Worm (Caenorhabditis elegans) whole organism, L4 larva: ENCODE data around the gene coa-1.

Experiments
- F37D6.2 ChIP-seq: sonication (generic microtip); optimal IDR thresholded peaks from 2 replicates; lab custom pipeline; 2016; ENCODE audit warnings: mild to moderate bottlenecking, missing genetic modification characterization, missing compliant biosample characterization
- R02D3.7 ChIP-seq: fragments of 150-350 bp; sonication (generic microtip); optimal IDR thresholded peaks from 3 replicates; lab custom pipeline; 2014; ENCODE audit warnings: missing biosample characterization, missing genetic modification characterization
- daf-16 ChIP-seq, 3 experiments: sonication (generic microtip); optimal IDR thresholded peaks; 2 replicates each; lab custom pipeline; 2016 to 2017; ENCODE audit warnings: missing genetic modification characterization in 3 of 3, missing genetic modification reagents in 3 of 3, mild to moderate bottlenecking in 2 of 3, missing compliant biosample characterization in 2 of 3, missing biosample characterization in 1 of 3, moderate library complexity in 1 of 3
- dmd-6 ChIP-seq: fragments of 200-800 bp; sonication (Bioruptor generic); IDR thresholded peaks from 2 replicates; pipeline ENCODE4 v1.3.6; 2022; ENCODE audit warnings: missing genetic modification reagents, missing genetic modification characterization, missing compliant biosample characterization
- dpl-1 ChIP-seq: fragments of 150-350 bp; optimal IDR thresholded peaks from 2 replicates; lab custom pipeline; 2014; ENCODE audit warnings: missing biosample characterization, missing genetic modification reagents, missing genetic modification characterization
- duxl-1 ChIP-seq: sonication (generic microtip); optimal IDR thresholded peaks from 2 replicates; lab custom pipeline; 2016; ENCODE audit warnings: mild to moderate bottlenecking, missing genetic modification characterization, moderate library complexity, missing compliant biosample characterization; ENCODE audit not compliant: poor library complexity
- dve-1 ChIP-seq: sonication (generic microtip); optimal IDR thresholded peaks from 2 replicates; lab custom pipeline; 2017; ENCODE audit warnings: antibody characterized with exemption, mild to moderate bottlenecking, missing genetic modification characterization, missing compliant biosample characterization; ENCODE audit not compliant: insufficient read depth
- fkh-10 ChIP-seq: fragments of 150-350 bp; optimal IDR thresholded peaks from 2 replicates; lab custom pipeline; 2014; ENCODE audit warnings: missing biosample characterization, missing genetic modification reagents, missing genetic modification characterization
- hif-1 ChIP-seq, 2 experiments: sonication (generic microtip); optimal IDR thresholded peaks; 2 replicates each; lab custom pipeline; 2016 to 2017; ENCODE audit warnings: missing compliant biosample characterization in 2 of 2, missing genetic modification characterization in 2 of 2, missing genetic modification reagents in 2 of 2, missing genotype in 2 of 2, mild to moderate bottlenecking in 1 of 2
- hmg-1.1 ChIP-seq: fragments of 200-800 bp; sonication (Bioruptor generic); IDR thresholded peaks from 2 replicates; pipeline ENCODE4 v1.3.6; 2022; ENCODE audit warnings: missing genetic modification reagents, missing genetic modification characterization, missing compliant biosample characterization
- lin-1 ChIP-seq: fragments of 200-800 bp; sonication (Bioruptor generic); IDR thresholded peaks from 2 replicates; pipeline ENCODE4 v1.3.6; 2022; ENCODE audit warnings: missing genetic modification reagents, missing genetic modification characterization, missing compliant biosample characterization
- lin-38 ChIP-seq: fragments of 200-800 bp; sonication (Bioruptor generic); IDR thresholded peaks from 2 replicates; pipeline ENCODE4 v1.3.6; 2022; ENCODE audit warnings: missing genetic modification reagents, missing genetic modification characterization, missing compliant biosample characterization
- lsy-2 ChIP-seq, 2 experiments: fragments of 150-350 bp in 1 of 2; sonication (generic microtip) in 1 of 2; optimal IDR thresholded peaks; 2 replicates each; lab custom pipeline; 2014 to 2017; ENCODE audit warnings: missing biosample characterization in 2 of 2, missing genetic modification characterization in 2 of 2
- mes-2 ChIP-seq: sonication (generic microtip); optimal IDR thresholded peaks from 2 replicates; lab custom pipeline; 2016; ENCODE audit warnings: missing genotype, mild to moderate bottlenecking, missing genetic modification characterization, missing compliant biosample characterization; ENCODE audit not compliant: poor library complexity, severe bottlenecking
- nhr-111 ChIP-seq: fragments of 200-800 bp; sonication (Bioruptor generic); optimal IDR thresholded peaks from 2 replicates; lab custom pipeline; 2018; ENCODE audit warnings: mild to moderate bottlenecking, missing genetic modification characterization, missing compliant biosample characterization
- nhr-28 ChIP-seq: fragments of 150-350 bp; optimal IDR thresholded peaks from 2 replicates; lab custom pipeline; 2014; ENCODE audit warnings: missing biosample characterization, missing genetic modification characterization
- nhr-42 ChIP-seq: fragments of 200-800 bp; sonication (Bioruptor generic); IDR thresholded peaks from 2 replicates; pipeline ENCODE4 v1.3.6; 2022; ENCODE audit warnings: missing genetic modification characterization, missing compliant biosample characterization
- pqm-1 ChIP-seq: sonication (generic microtip); optimal IDR thresholded peaks from 2 replicates; lab custom pipeline; 2017; ENCODE audit warnings: missing biosample characterization, missing genetic modification characterization
- sdz-12 ChIP-seq: fragments of 200-800 bp; sonication (Bioruptor generic); optimal IDR thresholded peaks from 2 replicates; lab custom pipeline; 2018; ENCODE audit warnings: mild to moderate bottlenecking, missing genetic modification characterization, missing compliant biosample characterization
- unc-130 ChIP-seq: sonication (generic microtip); optimal IDR thresholded peaks from 2 replicates; lab custom pipeline; 2016; ENCODE audit warnings: missing genetic modification reagents, missing genetic modification characterization, missing compliant biosample characterization
- unc-39 ChIP-seq: sonication (generic microtip); optimal IDR thresholded peaks from 2 replicates; lab custom pipeline; 2017; ENCODE audit warnings: missing biosample characterization, missing genetic modification characterization
- unc-62 ChIP-seq, 3 experiments: fragments of 150-350 bp in 1 of 3; sonication (generic microtip); optimal IDR thresholded peaks in 2 of 3; peaks in 1 of 3; 1 replicate in 1 of 3; 2 replicates in 2 of 3; lab custom pipeline; 2014 to 2017; ENCODE audit warnings: missing biosample characterization in 3 of 3, missing genetic modification characterization in 3 of 3, missing genetic modification reagents in 3 of 3, missing genotype in 1 of 3
- ztf-7 ChIP-seq: fragments of 150-350 bp; optimal IDR thresholded peaks from 2 replicates; lab custom pipeline; 2014; ENCODE audit warnings: missing biosample characterization, missing genetic modification characterization

coa-1 gene

DNA sequence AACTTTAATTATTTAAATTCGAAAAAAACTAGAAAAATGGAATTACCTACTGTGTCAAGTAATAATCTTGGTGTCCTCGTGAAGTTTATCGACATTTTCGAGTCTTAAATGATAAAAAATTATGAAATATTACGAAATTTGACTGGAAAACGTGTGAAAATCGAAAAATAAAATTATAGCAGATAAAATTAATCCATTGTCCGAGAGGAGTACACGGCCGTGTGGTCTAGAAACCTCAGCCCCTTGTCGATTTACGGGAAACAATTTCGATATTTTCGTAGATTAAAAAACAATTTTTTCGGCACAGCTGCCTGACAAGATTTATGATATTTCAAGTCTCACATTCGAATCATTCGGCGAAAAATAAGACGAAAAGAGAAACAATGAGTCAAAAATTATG is 52.0 kb downstream of the coa-1 start, which contains the start of gene R02D3.8:
R02D3.8 (minus strand) TSS at position 109 of the 400 bp plus-strand sequence.
- TF ChIP-seq unc-39 (tag; lab: Kevin White, UChicago) (no peak), hmg-1.1 (GFP tag; lab: Robert Waterston, UW) (no peak), lin-1 (GFP tag; lab: Robert Waterston, UW) (no peak), lin-38 (peak; percentile 38), duxl-1 (tag; lab: Kevin White, UChicago) (peak; percentile 27), nhr-42 (GFP tag; lab: Robert Waterston, UW) (no peak), dpl-1 (GFP tag; lab: Kevin White, UChicago) (peak; percentile 56), F37D6.2 (no peak), pqm-1 (tag; lab: Kevin White, UChicago) (no peak), nhr-111 (no peak), sdz-12 (GFP tag; lab: Kevin White, UChicago) (no peak), hif-1 (tag; optimal IDR thresholded peaks at IDR 0.05; lab: Kevin White, UChicago) (peak in 1 of 2 experiments; percentile 73), daf-16 (GFP tag; optimal IDR thresholded peaks at IDR 0.05; lab: Kevin White, UChicago) (no peak), daf-16 (tag; optimal IDR thresholded peaks at IDR 0.05; lab: Kevin White, UChicago) (peak; percentile 29), unc-130 (GFP tag; lab: Kevin White, UChicago) (peak; percentile 4), lsy-2 (tag; optimal IDR thresholded peaks at IDR 0.05; lab: Kevin White, UChicago) (peak in 1 of 2 experiments; percentile 63), ztf-7 (tag; lab: Kevin White, UChicago) (peak; percentile 3), fkh-10 (GFP tag; lab: Kevin White, UChicago) (no peak), R02D3.7 (tag; lab: Kevin White, UChicago) (peak; percentile 98), nhr-28 (peak; percentile 17), dmd-6 (GFP tag; lab: Robert Waterston, UW) (no peak), mes-2 (tag; lab: Kevin White, UChicago) (peak; percentile 94), dve-1 (tag; lab: Kevin White, UChicago) (peak; percentile 59), unc-62 (GFP tag; optimal IDR thresholded peaks at IDR 0.05 in 1 of 2; lab: Kevin White, UChicago) (peak in 1 of 2 experiments; percentile 14), unc-62 (tag; optimal IDR thresholded peaks at IDR 0.05; lab: Kevin White, UChicago) (no peak)
- TF ChIP-seq, all 104 proteins: peak for 13
